Fruit fly (Drosophila melanogaster) whole organism, prepupa: Measurements from ENCODE around the gene Ugt36D1.
A peak's percentile ranks its signal among the peaks of the same experiment; 100 is the strongest.

Experiments
- Blimp-1 ChIP-seq: fragments of 200-800 bp; sonication (Bioruptor generic); optimal IDR thresholded peaks from 3 replicates; lab custom pipeline; 2017; ENCODE audit warnings: missing biosample characterization, missing genetic modification characterization, mild to moderate bottlenecking, moderate library complexity, missing genetic modification reagents
- CG10631 ChIP-seq: fragments of 200-800 bp; sonication (Bioruptor generic); optimal IDR thresholded peaks from 2 replicates; lab custom pipeline; 2016; ENCODE audit warnings: missing biosample characterization, missing genetic modification characterization
- CG10669 ChIP-seq: fragments of 200-800 bp; sonication (Bioruptor generic); optimal IDR thresholded peaks from 3 replicates; lab custom pipeline; 2018; ENCODE audit warnings: missing biosample characterization, mild to moderate bottlenecking, missing genetic modification characterization, moderate library complexity
- CG11762 ChIP-seq: fragments of 200-800 bp; sonication (Bioruptor generic); optimal IDR thresholded peaks from 3 replicates; lab custom pipeline; 2016; ENCODE audit warnings: missing biosample characterization, missing genetic modification characterization; ENCODE audit not compliant: insufficient read depth
- CG11902 ChIP-seq: fragments of 200-800 bp; sonication (Bioruptor generic); optimal IDR thresholded peaks from 3 replicates; lab custom pipeline; 2016; ENCODE audit warnings: missing biosample characterization, missing genetic modification characterization
- CG15336 ChIP-seq: fragments of 200-800 bp; sonication (Bioruptor generic); IDR thresholded peaks from 2 replicates; pipeline ENCODE4 v1.3.6; 2022; ENCODE audit warnings: missing biosample characterization, missing genetic modification characterization
- CG1621 ChIP-seq: fragments of 200-800 bp; sonication (Bioruptor generic); optimal IDR thresholded peaks from 3 replicates; lab custom pipeline; 2018; ENCODE audit warnings: missing biosample characterization, mild to moderate bottlenecking, missing genetic modification characterization
- CG16779 ChIP-seq: fragments of 200-800 bp; sonication (Bioruptor generic); optimal IDR thresholded peaks from 3 replicates; lab custom pipeline; 2017; ENCODE audit warnings: missing biosample characterization, mild to moderate bottlenecking, missing genetic modification characterization
- CG31627 ChIP-seq: fragments of 200-800 bp; sonication (Bioruptor generic); optimal IDR thresholded peaks from 3 replicates; lab custom pipeline; 2016; ENCODE audit warnings: missing biosample characterization, missing genetic modification characterization
- CG32006 ChIP-seq: fragments of 200-800 bp; sonication (Bioruptor generic); optimal IDR thresholded peaks from 3 replicates; lab custom pipeline; 2017; ENCODE audit warnings: missing biosample characterization, mild to moderate bottlenecking, missing genetic modification characterization
- CG34406 ChIP-seq: fragments of 200-800 bp; sonication (Bioruptor generic); optimal IDR thresholded peaks from 3 replicates; lab custom pipeline; 2016; ENCODE audit warnings: missing biosample characterization, missing genetic modification characterization
- CG3919 ChIP-seq: fragments of 200-800 bp; sonication (Bioruptor generic); optimal IDR thresholded peaks from 3 replicates; lab custom pipeline; 2016; ENCODE audit warnings: missing biosample characterization, missing genetic modification characterization
- CG4318 ChIP-seq: fragments of 200-800 bp; sonication (Bioruptor generic); optimal IDR thresholded peaks from 3 replicates; lab custom pipeline; 2017; ENCODE audit warnings: missing biosample characterization, mild to moderate bottlenecking, missing genetic modification characterization
- CG6163 ChIP-seq: fragments of 200-800 bp; sonication (Bioruptor generic); IDR thresholded peaks from 3 replicates; pipeline ENCODE4 v1.3.6; 2022; ENCODE audit warnings: missing biosample characterization, missing genetic modification characterization
- CG6276 ChIP-seq: fragments of 200-800 bp; sonication (Bioruptor generic); optimal IDR thresholded peaks from 2 replicates; lab custom pipeline; 2017; ENCODE audit warnings: missing biosample characterization, mild to moderate bottlenecking, missing genetic modification characterization
- CG6792 ChIP-seq: fragments of 200-800 bp; sonication (Bioruptor generic); optimal IDR thresholded peaks from 3 replicates; lab custom pipeline; 2016; ENCODE audit warnings: missing biosample characterization, missing genetic modification characterization
- CG6808 ChIP-seq: fragments of 200-800 bp; sonication (Bioruptor generic); optimal IDR thresholded peaks from 3 replicates; lab custom pipeline; 2017; ENCODE audit warnings: missing biosample characterization, missing genetic modification characterization, mild to moderate bottlenecking, moderate library complexity, missing genetic modification reagents
- CG6854 ChIP-seq: fragments of 200-800 bp; sonication (Bioruptor generic); optimal IDR thresholded peaks from 2 replicates; lab custom pipeline; 2017; ENCODE audit warnings: missing biosample characterization, mild to moderate bottlenecking, missing genetic modification characterization
- CG7368 ChIP-seq: fragments of 200-800 bp; sonication (Bioruptor generic); optimal IDR thresholded peaks from 3 replicates; lab custom pipeline; 2016; ENCODE audit warnings: missing biosample characterization, missing genetic modification characterization
- CG8119 ChIP-seq: fragments of 200-800 bp; sonication (Bioruptor generic); IDR thresholded peaks from 3 replicates; pipeline ENCODE4 v1.3.6; 2022; ENCODE audit warnings: missing biosample characterization, missing genetic modification characterization
- CG8319 ChIP-seq: fragments of 200-800 bp; sonication (Bioruptor generic); optimal IDR thresholded peaks from 3 replicates; lab custom pipeline; 2016; ENCODE audit warnings: missing biosample characterization, missing genetic modification characterization
- Eip75B ChIP-seq: fragments of 200-800 bp; sonication (Bioruptor generic); optimal IDR thresholded peaks from 3 replicates; lab custom pipeline; 2016; ENCODE audit warnings: missing biosample characterization, missing genetic modification characterization
- Eip93F ChIP-seq: fragments of 200-800 bp; sonication (Bioruptor generic); optimal IDR thresholded peaks from 2 replicates; lab custom pipeline; 2016; ENCODE audit warnings: missing biosample characterization, mild to moderate bottlenecking, missing genetic modification characterization
- Ets21C ChIP-seq: fragments of 200-800 bp; sonication (Bioruptor generic); optimal IDR thresholded peaks from 3 replicates; lab custom pipeline; 2016; ENCODE audit warnings: missing biosample characterization, missing genetic modification characterization
- Ets96B ChIP-seq: fragments of 200-800 bp; optimal IDR thresholded peaks from 2 replicates; lab custom pipeline; 2019; ENCODE audit warnings: missing biosample characterization, mild to moderate bottlenecking, missing genetic modification characterization, moderate library complexity
- Gug ChIP-seq: fragments of 200-800 bp; sonication (Bioruptor generic); IDR thresholded peaks from 2 replicates; pipeline ENCODE4 v1.3.6; 2022; ENCODE audit warnings: missing biosample characterization, missing genetic modification characterization
- Hr38 ChIP-seq: sonication (Bioruptor generic); optimal IDR thresholded peaks from 2 replicates; lab custom pipeline; 2016; ENCODE audit warnings: missing biosample characterization, missing genetic modification characterization
- Hr39 ChIP-seq: fragments of 200-800 bp; sonication (Bioruptor generic); optimal IDR thresholded peaks from 2 replicates; lab custom pipeline; 2016; ENCODE audit warnings: missing biosample characterization, missing genetic modification characterization
- Hr4 ChIP-seq: fragments of 200-800 bp; sonication (Bioruptor generic); optimal IDR thresholded peaks from 3 replicates; lab custom pipeline; 2016; ENCODE audit warnings: missing biosample characterization, missing genetic modification characterization
- Met ChIP-seq: fragments of 200-800 bp; sonication (Bioruptor generic); optimal IDR thresholded peaks from 3 replicates; lab custom pipeline; 2016; ENCODE audit warnings: missing biosample characterization, missing genetic modification characterization
- OdsH ChIP-seq: fragments of 200-800 bp; sonication (Bioruptor generic); optimal IDR thresholded peaks from 3 replicates; lab custom pipeline; 2016; ENCODE audit warnings: missing biosample characterization, missing genetic modification characterization
- Smox ChIP-seq: fragments of 200-800 bp; sonication (Bioruptor generic); optimal IDR thresholded peaks from 3 replicates; lab custom pipeline; 2016; ENCODE audit warnings: missing biosample characterization, missing genetic modification characterization
- Sox102F ChIP-seq: fragments of 200-800 bp; sonication (Bioruptor generic); optimal IDR thresholded peaks from 2 replicates; lab custom pipeline; 2016; ENCODE audit warnings: missing biosample characterization, mild to moderate bottlenecking, missing genetic modification characterization
- Sox14 ChIP-seq: fragments of 200-800 bp; sonication (Bioruptor generic); optimal IDR thresholded peaks from 3 replicates; lab custom pipeline; 2016; ENCODE audit warnings: missing biosample characterization, missing genetic modification characterization
- Sox15 ChIP-seq: fragments of 200-800 bp; sonication (Bioruptor generic); optimal IDR thresholded peaks from 3 replicates; lab custom pipeline; 2016; ENCODE audit warnings: missing biosample characterization, missing genetic modification characterization
- achi ChIP-seq: fragments of 200-800 bp; sonication (Bioruptor generic); optimal IDR thresholded peaks from 3 replicates; lab custom pipeline; 2016; ENCODE audit warnings: missing biosample characterization, missing genetic modification characterization
- acj6 ChIP-seq: fragments of 200-800 bp; sonication (Bioruptor generic); optimal IDR thresholded peaks from 3 replicates; lab custom pipeline; 2016; ENCODE audit warnings: missing biosample characterization, missing genetic modification characterization
- dsx ChIP-seq: fragments of 200-800 bp; optimal IDR thresholded peaks from 3 replicates; lab custom pipeline; 2019; ENCODE audit warnings: missing biosample characterization, mild to moderate bottlenecking, missing genetic modification characterization, moderate library complexity; ENCODE audit not compliant: poor library complexity, severe bottlenecking
- eg ChIP-seq: fragments of 200-800 bp; sonication (Bioruptor generic); IDR thresholded peaks from 3 replicates; pipeline ENCODE4 v1.3.6; 2022; ENCODE audit warnings: missing biosample characterization, missing genetic modification characterization
- fd59A ChIP-seq: fragments of 200-800 bp; sonication (Bioruptor generic); optimal IDR thresholded peaks from 2 replicates; lab custom pipeline; 2017; ENCODE audit warnings: missing biosample characterization, mild to moderate bottlenecking, missing genetic modification characterization, missing genetic modification reagents
- fkh ChIP-seq: fragments of 200-800 bp; sonication (Bioruptor generic); optimal IDR thresholded peaks from 3 replicates; lab custom pipeline; 2017; ENCODE audit warnings: missing biosample characterization, mild to moderate bottlenecking, missing genetic modification characterization, moderate library complexity
- lz ChIP-seq: fragments of 200-800 bp; sonication (Bioruptor generic); optimal IDR thresholded peaks from 3 replicates; lab custom pipeline; 2016; ENCODE audit warnings: missing biosample characterization, missing genetic modification characterization
- net ChIP-seq: fragments of 200-800 bp; sonication (Bioruptor generic); optimal IDR thresholded peaks from 3 replicates; lab custom pipeline; 2016; ENCODE audit warnings: missing biosample characterization, missing genetic modification characterization
- salr ChIP-seq, 2 experiments: fragments of 200-800 bp; sonication (Bioruptor generic); optimal IDR thresholded peaks; 3 replicates each; lab custom pipeline; 2016 to 2018; ENCODE audit warnings: missing biosample characterization in 2 of 2, missing genetic modification characterization in 2 of 2, mild to moderate bottlenecking in 1 of 2
- ss ChIP-seq, 2 experiments: fragments of 200-800 bp; sonication (Bioruptor generic); optimal IDR thresholded peaks; 2 replicates in 1 of 2; 3 replicates in 1 of 2; lab custom pipeline; 2017 to 2018; ENCODE audit warnings: mild to moderate bottlenecking in 2 of 2, missing biosample characterization in 2 of 2, missing genetic modification characterization in 2 of 2, moderate library complexity in 1 of 2
- svp ChIP-seq: fragments of 200-800 bp; sonication (Bioruptor generic); peaks from one replicate; lab custom pipeline; 2016; ENCODE audit warnings: missing biosample characterization, missing genetic modification characterization
- topi ChIP-seq: fragments of 200-800 bp; sonication (Bioruptor generic); optimal IDR thresholded peaks from 3 replicates; lab custom pipeline; 2016; ENCODE audit warnings: missing biosample characterization, missing genetic modification characterization
- vri ChIP-seq: fragments of 200-800 bp; sonication (Bioruptor generic); optimal IDR thresholded peaks from 3 replicates; lab custom pipeline; 2016; ENCODE audit warnings: missing biosample characterization, mild to moderate bottlenecking, missing genetic modification characterization

The Ugt36D1 gene

dm6 chr2L:18852249-18852648 is 28.9 kb downstream of the Ugt36D1 start:
- TF ChIP-seq CG10669 = no peak
- no peak for TF ChIP-seq fd59A (GFP tag; lab: Kevin White, UChicago)
- no peak for TF ChIP-seq CG6808 (GFP tag; lab: Kevin White, UChicago)
- no peak for TF ChIP-seq CG6792 (GFP tag; lab: Kevin White, UChicago)
- no peak for TF ChIP-seq CG10631
- TF ChIP-seq Ets96B = no peak
- TF ChIP-seq acj6 (GFP tag; lab: Kevin White, UChicago) = no peak
- TF ChIP-seq, all 60 proteins: peak for 0

- peak; percentile 95 for TF ChIP-seq CG15336
- peak; percentile 94 for TF ChIP-seq CG11762 (GFP tag; lab: Kevin White, UChicago)
- TF ChIP-seq Blimp-1 (GFP tag; lab: Kevin White, UChicago) = peak; percentile 84
- TF ChIP-seq fkh (GFP tag; lab: Kevin White, UChicago) = no peak
- peak; percentile 95 for TF ChIP-seq CG7368 (GFP tag; lab: Kevin White, UChicago)
- peak; percentile 98 for TF ChIP-seq CG31627
- TF ChIP-seq CG32006 (GFP tag; lab: Kevin White, UChicago) = peak; percentile 97
- TF ChIP-seq CG8319 = peak; percentile 94
- TF ChIP-seq vri = peak; percentile 96
- peak; percentile 95 for TF ChIP-seq CG8119
- peak; percentile 98 for TF ChIP-seq Sox14 (GFP tag; lab: Kevin White, UChicago)
- TF ChIP-seq Hr39 (GFP tag; lab: Kevin White, UChicago) = peak; percentile 98
- TF ChIP-seq CG4318 (GFP tag; lab: Kevin White, UChicago) = peak; percentile 92
- TF ChIP-seq CG34406 = peak; percentile 95
- TF ChIP-seq ss (GFP tag; optimal IDR thresholded peaks at IDR 0.05; lab: Kevin White, UChicago) = peak; percentile 89 to 94
- TF ChIP-seq fd59A (GFP tag; lab: Kevin White, UChicago) = peak; percentile 90
- peak; percentile 68 for TF ChIP-seq Hr38 (GFP tag; lab: Kevin White, UChicago)
- TF ChIP-seq Sox15 (GFP tag; lab: Kevin White, UChicago) = peak; percentile 95
- peak; percentile 96 for TF ChIP-seq CG10631
- TF ChIP-seq CG6276 = peak; percentile 91
- peak; percentile 97 for TF ChIP-seq OdsH (GFP tag; lab: Kevin White, UChicago)
- TF ChIP-seq Eip93F (GFP tag; lab: Kevin White, UChicago) = peak; percentile 85
- peak; percentile 94 for TF ChIP-seq CG1621 (tag; lab: Kevin White, UChicago)
- TF ChIP-seq Sox102F (GFP tag; lab: Kevin White, UChicago) = peak; percentile 97
- peak; percentile 90 to 93 for TF ChIP-seq salr (GFP tag; optimal IDR thresholded peaks at IDR 0.05; lab: Kevin White, UChicago)
- peak; percentile 94 for TF ChIP-seq CG6792 (GFP tag; lab: Kevin White, UChicago)
- peak; percentile 97 for TF ChIP-seq topi (GFP tag; lab: Kevin White, UChicago)
- peak; percentile 98 for TF ChIP-seq CG6163
- TF ChIP-seq lz (GFP tag; lab: Kevin White, UChicago) = peak; percentile 98
- peak; percentile 91 for TF ChIP-seq CG16779 (tag; lab: Kevin White, UChicago)
- peak; percentile 96 for TF ChIP-seq Ets21C (GFP tag; lab: Kevin White, UChicago)
- peak; percentile 96 for TF ChIP-seq Gug (GFP tag; lab: Robert Waterston, UW)
- TF ChIP-seq Met (GFP tag; lab: Kevin White, UChicago) = peak; percentile 98
- peak; percentile 97 for TF ChIP-seq CG3919 (GFP tag; lab: Kevin White, UChicago)
- peak; percentile 94 for TF ChIP-seq CG6808 (GFP tag; lab: Kevin White, UChicago)
- peak; percentile 98 for TF ChIP-seq Hr4 (GFP tag; lab: Kevin White, UChicago)
- peak; percentile 95 for TF ChIP-seq achi (GFP tag; lab: Kevin White, UChicago)
- TF ChIP-seq Smox (GFP tag; lab: Kevin White, UChicago) = peak; percentile 97
- peak; percentile 95 for TF ChIP-seq dsx
- TF ChIP-seq CG6854 = peak; percentile 92
- peak; percentile 98 for TF ChIP-seq Eip75B (GFP tag; lab: Kevin White, UChicago)
- peak; percentile 97 for TF ChIP-seq net (GFP tag; lab: Kevin White, UChicago)
- TF ChIP-seq acj6 (GFP tag; lab: Kevin White, UChicago) = peak; percentile 98
- peak; percentile 93 for TF ChIP-seq CG11902 (GFP tag; lab: Kevin White, UChicago)
- TF ChIP-seq CG10669 = peak; percentile 94
- peak; percentile 99 for TF ChIP-seq svp (GFP tag; lab: Kevin White, UChicago)
- peak; percentile 95 for TF ChIP-seq Ets96B
- TF ChIP-seq eg (GFP tag; lab: Robert Waterston, UW) = peak; percentile 98
Measured at dm6 chr2L:18857635-18858059, 34.3 kb downstream of the Ugt36D1 start.
